Fruit fly (Drosophila melanogaster) whole organism, pupa: ENCODE measurements around the gene PolrMT.

ENCODE experiments used
- D1 ChIP-seq: fragments of 200-800 bp; sonication (Bioruptor generic); optimal IDR thresholded peaks from 2 replicates; lab custom pipeline; 2018; ENCODE audit warnings: missing biosample characterization, mild to moderate bottlenecking, missing genetic modification characterization, moderate library complexity
- Pif1A ChIP-seq: fragments of 200-800 bp; sonication (Bioruptor generic); optimal IDR thresholded peaks from 3 replicates; lab custom pipeline; 2016; ENCODE audit warnings: missing biosample characterization, missing genetic modification characterization
- rn ChIP-seq: fragments of 200-800 bp; sonication (Bioruptor generic); IDR thresholded peaks from 2 replicates; pipeline ENCODE4 v1.3.6; 2022; ENCODE audit warnings: missing biosample characterization, missing genetic modification characterization

DNA sequence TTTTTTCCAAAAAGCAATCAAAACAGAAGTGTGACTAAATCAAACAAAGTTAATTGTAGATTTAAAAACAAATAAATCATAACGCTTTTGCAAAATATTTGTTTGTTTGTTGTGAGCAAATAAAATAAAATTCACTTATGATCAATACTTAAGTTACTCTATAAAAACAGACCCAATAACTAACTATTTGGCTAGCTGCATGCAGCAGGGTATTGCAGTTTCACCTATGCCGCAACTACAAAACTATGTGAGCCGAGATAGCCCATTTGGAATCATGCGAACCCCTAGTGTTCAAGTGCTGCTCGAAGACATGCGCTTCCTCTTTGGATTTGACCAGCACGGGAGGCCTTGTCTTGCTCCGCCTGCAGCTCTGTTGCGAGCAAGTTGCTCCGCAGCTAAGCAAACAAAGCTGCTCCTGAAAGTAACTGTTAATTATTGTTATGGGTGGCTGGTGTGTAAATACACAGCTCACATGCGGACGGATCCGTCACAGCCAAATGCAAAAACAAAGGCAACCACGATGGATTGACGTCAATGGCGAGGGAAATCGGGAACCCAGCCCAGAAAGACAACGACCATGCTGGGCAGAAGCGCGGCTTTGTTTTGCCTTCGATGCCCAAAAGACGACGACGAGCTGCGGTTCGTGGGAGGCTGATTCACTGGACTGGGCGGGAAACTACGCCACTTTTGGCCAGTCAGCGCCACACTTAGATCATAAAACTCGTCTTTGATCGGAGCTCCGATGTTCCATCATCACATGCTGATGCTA is 14.0 kb upstream of the PolrMT start:
- TF ChIP-seq Pif1A (GFP tag; lab: Kevin White, UChicago) (no peak), D1 (tag; lab: Kevin White, UChicago) (no peak), rn (GFP tag; lab: Robert Waterston, UW) (no peak)
